Fruit fly (Drosophila melanogaster) whole organism, prepupa: ENCODE data around the gene Mics1.

Experiments
- Blimp-1 ChIP-seq: fragments of 200-800 bp; sonication (Bioruptor generic); optimal IDR thresholded peaks from 3 replicates; lab custom pipeline; 2017; ENCODE audit warnings: missing biosample characterization, missing genetic modification characterization, mild to moderate bottlenecking, moderate library complexity, missing genetic modification reagents
- CG11762 ChIP-seq: fragments of 200-800 bp; sonication (Bioruptor generic); optimal IDR thresholded peaks from 3 replicates; lab custom pipeline; 2016; ENCODE audit warnings: missing biosample characterization, missing genetic modification characterization; ENCODE audit not compliant: insufficient read depth
- CG11902 ChIP-seq: fragments of 200-800 bp; sonication (Bioruptor generic); optimal IDR thresholded peaks from 3 replicates; lab custom pipeline; 2016; ENCODE audit warnings: missing biosample characterization, missing genetic modification characterization
- CG15336 ChIP-seq: fragments of 200-800 bp; sonication (Bioruptor generic); IDR thresholded peaks from 2 replicates; pipeline ENCODE4 v1.3.6; 2022; ENCODE audit warnings: missing biosample characterization, missing genetic modification characterization
- CG1621 ChIP-seq: fragments of 200-800 bp; sonication (Bioruptor generic); optimal IDR thresholded peaks from 3 replicates; lab custom pipeline; 2018; ENCODE audit warnings: missing biosample characterization, mild to moderate bottlenecking, missing genetic modification characterization
- CG16779 ChIP-seq: fragments of 200-800 bp; sonication (Bioruptor generic); optimal IDR thresholded peaks from 3 replicates; lab custom pipeline; 2017; ENCODE audit warnings: missing biosample characterization, mild to moderate bottlenecking, missing genetic modification characterization
- CG3032 ChIP-seq: fragments of 200-800 bp; optimal IDR thresholded peaks from 2 replicates; lab custom pipeline; 2019; ENCODE audit warnings: missing biosample characterization, mild to moderate bottlenecking, missing genetic modification characterization, moderate library complexity
- CG31627 ChIP-seq: fragments of 200-800 bp; sonication (Bioruptor generic); optimal IDR thresholded peaks from 3 replicates; lab custom pipeline; 2016; ENCODE audit warnings: missing biosample characterization, missing genetic modification characterization
- CG34406 ChIP-seq: fragments of 200-800 bp; sonication (Bioruptor generic); optimal IDR thresholded peaks from 3 replicates; lab custom pipeline; 2016; ENCODE audit warnings: missing biosample characterization, missing genetic modification characterization
- CG3919 ChIP-seq: fragments of 200-800 bp; sonication (Bioruptor generic); optimal IDR thresholded peaks from 3 replicates; lab custom pipeline; 2016; ENCODE audit warnings: missing biosample characterization, missing genetic modification characterization
- CG4318 ChIP-seq: fragments of 200-800 bp; sonication (Bioruptor generic); optimal IDR thresholded peaks from 3 replicates; lab custom pipeline; 2017; ENCODE audit warnings: missing biosample characterization, mild to moderate bottlenecking, missing genetic modification characterization
- CG6163 ChIP-seq: fragments of 200-800 bp; sonication (Bioruptor generic); IDR thresholded peaks from 3 replicates; pipeline ENCODE4 v1.3.6; 2022; ENCODE audit warnings: missing biosample characterization, missing genetic modification characterization
- CG6276 ChIP-seq: fragments of 200-800 bp; sonication (Bioruptor generic); optimal IDR thresholded peaks from 2 replicates; lab custom pipeline; 2017; ENCODE audit warnings: missing biosample characterization, mild to moderate bottlenecking, missing genetic modification characterization
- CG6792 ChIP-seq: fragments of 200-800 bp; sonication (Bioruptor generic); optimal IDR thresholded peaks from 3 replicates; lab custom pipeline; 2016; ENCODE audit warnings: missing biosample characterization, missing genetic modification characterization
- CG6808 ChIP-seq: fragments of 200-800 bp; sonication (Bioruptor generic); optimal IDR thresholded peaks from 3 replicates; lab custom pipeline; 2017; ENCODE audit warnings: missing biosample characterization, missing genetic modification characterization, mild to moderate bottlenecking, moderate library complexity, missing genetic modification reagents
- CG6854 ChIP-seq: fragments of 200-800 bp; sonication (Bioruptor generic); optimal IDR thresholded peaks from 2 replicates; lab custom pipeline; 2017; ENCODE audit warnings: missing biosample characterization, mild to moderate bottlenecking, missing genetic modification characterization
- CG7368 ChIP-seq: fragments of 200-800 bp; sonication (Bioruptor generic); optimal IDR thresholded peaks from 3 replicates; lab custom pipeline; 2016; ENCODE audit warnings: missing biosample characterization, missing genetic modification characterization
- CG8119 ChIP-seq: fragments of 200-800 bp; sonication (Bioruptor generic); IDR thresholded peaks from 3 replicates; pipeline ENCODE4 v1.3.6; 2022; ENCODE audit warnings: missing biosample characterization, missing genetic modification characterization
- CG8632 ChIP-seq: fragments of 200-800 bp; sonication (Bioruptor generic); optimal IDR thresholded peaks from 3 replicates; lab custom pipeline; 2016; ENCODE audit warnings: missing biosample characterization, missing genetic modification characterization
- CG9139 ChIP-seq: fragments of 200-800 bp; sonication (Bioruptor generic); optimal IDR thresholded peaks from 3 replicates; lab custom pipeline; 2017; ENCODE audit warnings: missing biosample characterization, mild to moderate bottlenecking, missing genetic modification characterization
- Eip75B ChIP-seq: fragments of 200-800 bp; sonication (Bioruptor generic); optimal IDR thresholded peaks from 3 replicates; lab custom pipeline; 2016; ENCODE audit warnings: missing biosample characterization, missing genetic modification characterization
- Eip78C ChIP-seq: fragments of 200-800 bp; sonication (Bioruptor generic); peaks from one replicate; lab custom pipeline; 2016; ENCODE audit warnings: missing biosample characterization, missing genetic modification characterization
- Eip93F ChIP-seq: fragments of 200-800 bp; sonication (Bioruptor generic); optimal IDR thresholded peaks from 2 replicates; lab custom pipeline; 2016; ENCODE audit warnings: missing biosample characterization, mild to moderate bottlenecking, missing genetic modification characterization
- Ets21C ChIP-seq: fragments of 200-800 bp; sonication (Bioruptor generic); optimal IDR thresholded peaks from 3 replicates; lab custom pipeline; 2016; ENCODE audit warnings: missing biosample characterization, missing genetic modification characterization
- Ets96B ChIP-seq: fragments of 200-800 bp; optimal IDR thresholded peaks from 2 replicates; lab custom pipeline; 2019; ENCODE audit warnings: missing biosample characterization, mild to moderate bottlenecking, missing genetic modification characterization, moderate library complexity
- Gug ChIP-seq: fragments of 200-800 bp; sonication (Bioruptor generic); IDR thresholded peaks from 2 replicates; pipeline ENCODE4 v1.3.6; 2022; ENCODE audit warnings: missing biosample characterization, missing genetic modification characterization
- Hr4 ChIP-seq: fragments of 200-800 bp; sonication (Bioruptor generic); optimal IDR thresholded peaks from 3 replicates; lab custom pipeline; 2016; ENCODE audit warnings: missing biosample characterization, missing genetic modification characterization
- Lpt ChIP-seq: fragments of 200-800 bp; sonication (Bioruptor generic); optimal IDR thresholded peaks from 3 replicates; lab custom pipeline; 2016; ENCODE audit warnings: missing biosample characterization, missing genetic modification characterization
- OdsH ChIP-seq: fragments of 200-800 bp; sonication (Bioruptor generic); optimal IDR thresholded peaks from 3 replicates; lab custom pipeline; 2016; ENCODE audit warnings: missing biosample characterization, missing genetic modification characterization
- Smox ChIP-seq: fragments of 200-800 bp; sonication (Bioruptor generic); optimal IDR thresholded peaks from 3 replicates; lab custom pipeline; 2016; ENCODE audit warnings: missing biosample characterization, missing genetic modification characterization
- Sox102F ChIP-seq: fragments of 200-800 bp; sonication (Bioruptor generic); optimal IDR thresholded peaks from 2 replicates; lab custom pipeline; 2016; ENCODE audit warnings: missing biosample characterization, mild to moderate bottlenecking, missing genetic modification characterization
- Sox14 ChIP-seq: fragments of 200-800 bp; sonication (Bioruptor generic); optimal IDR thresholded peaks from 3 replicates; lab custom pipeline; 2016; ENCODE audit warnings: missing biosample characterization, missing genetic modification characterization
- Sox15 ChIP-seq: fragments of 200-800 bp; sonication (Bioruptor generic); optimal IDR thresholded peaks from 3 replicates; lab custom pipeline; 2016; ENCODE audit warnings: missing biosample characterization, missing genetic modification characterization
- achi ChIP-seq: fragments of 200-800 bp; sonication (Bioruptor generic); optimal IDR thresholded peaks from 3 replicates; lab custom pipeline; 2016; ENCODE audit warnings: missing biosample characterization, missing genetic modification characterization
- cyc ChIP-seq: fragments of 200-800 bp; sonication (Bioruptor generic); optimal IDR thresholded peaks from 3 replicates; lab custom pipeline; 2016; ENCODE audit warnings: missing biosample characterization, missing genetic modification characterization
- dsx ChIP-seq: fragments of 200-800 bp; optimal IDR thresholded peaks from 3 replicates; lab custom pipeline; 2019; ENCODE audit warnings: missing biosample characterization, mild to moderate bottlenecking, missing genetic modification characterization, moderate library complexity; ENCODE audit not compliant: poor library complexity, severe bottlenecking
- esn ChIP-seq: fragments of 200-800 bp; sonication (Bioruptor generic); optimal IDR thresholded peaks from 2 replicates; lab custom pipeline; 2016; ENCODE audit warnings: missing biosample characterization, mild to moderate bottlenecking, missing genetic modification characterization, moderate library complexity
- fd59A ChIP-seq: fragments of 200-800 bp; sonication (Bioruptor generic); optimal IDR thresholded peaks from 2 replicates; lab custom pipeline; 2017; ENCODE audit warnings: missing biosample characterization, mild to moderate bottlenecking, missing genetic modification characterization, missing genetic modification reagents
- fd85E ChIP-seq: fragments of 200-800 bp; sonication (Bioruptor generic); optimal IDR thresholded peaks from 3 replicates; lab custom pipeline; 2016; ENCODE audit warnings: missing biosample characterization, missing genetic modification characterization
- fkh ChIP-seq: fragments of 200-800 bp; sonication (Bioruptor generic); optimal IDR thresholded peaks from 3 replicates; lab custom pipeline; 2017; ENCODE audit warnings: missing biosample characterization, mild to moderate bottlenecking, missing genetic modification characterization, moderate library complexity
- lz ChIP-seq: fragments of 200-800 bp; sonication (Bioruptor generic); optimal IDR thresholded peaks from 3 replicates; lab custom pipeline; 2016; ENCODE audit warnings: missing biosample characterization, missing genetic modification characterization
- net ChIP-seq: fragments of 200-800 bp; sonication (Bioruptor generic); optimal IDR thresholded peaks from 3 replicates; lab custom pipeline; 2016; ENCODE audit warnings: missing biosample characterization, missing genetic modification characterization
- pdm3 ChIP-seq: fragments of 200-800 bp; sonication (Bioruptor generic); optimal IDR thresholded peaks from 3 replicates; lab custom pipeline; 2016; ENCODE audit warnings: missing biosample characterization, missing genetic modification characterization
- salr ChIP-seq, 2 experiments: fragments of 200-800 bp; sonication (Bioruptor generic); optimal IDR thresholded peaks; 3 replicates each; lab custom pipeline; 2016 to 2018; ENCODE audit warnings: missing biosample characterization in 2 of 2, missing genetic modification characterization in 2 of 2, mild to moderate bottlenecking in 1 of 2
- spab ChIP-seq: fragments of 200-800 bp; sonication (Bioruptor generic); optimal IDR thresholded peaks from 2 replicates; lab custom pipeline; 2017; ENCODE audit warnings: missing biosample characterization, mild to moderate bottlenecking, missing genetic modification characterization, missing genetic modification reagents
- ss ChIP-seq, 2 experiments: fragments of 200-800 bp; sonication (Bioruptor generic); optimal IDR thresholded peaks; 2 replicates in 1 of 2; 3 replicates in 1 of 2; lab custom pipeline; 2017 to 2018; ENCODE audit warnings: mild to moderate bottlenecking in 2 of 2, missing biosample characterization in 2 of 2, missing genetic modification characterization in 2 of 2, moderate library complexity in 1 of 2
- vri ChIP-seq: fragments of 200-800 bp; sonication (Bioruptor generic); optimal IDR thresholded peaks from 3 replicates; lab custom pipeline; 2016; ENCODE audit warnings: missing biosample characterization, mild to moderate bottlenecking, missing genetic modification characterization

Mics1 gene

dm6 chr3R:7474616-7475120 lies 27.5 kb downstream of the Mics1 start (continued):
- TF ChIP-seq fd85E (GFP tag; lab: Kevin White, UChicago) (peak; percentile 70), CG7368 (GFP tag; lab: Kevin White, UChicago) (peak; percentile 49), CG8632 (GFP tag; lab: Kevin White, UChicago) (no peak), Smox (GFP tag; lab: Kevin White, UChicago) (peak; percentile 50), CG1621 (peak; percentile 100), CG6163 (GFP tag; lab: Robert Waterston, UW) (peak; percentile 81), Ets21C (GFP tag; lab: Kevin White, UChicago) (no peak), Eip93F (peak; percentile 46), fkh (no peak), CG31627 (no peak), CG11902 (GFP tag; lab: Kevin White, UChicago) (no peak), CG8119 (GFP tag; lab: Robert Waterston, UW) (peak; percentile 57; the same call in 2 of the 3 replicates), fd59A (GFP tag; lab: Kevin White, UChicago) (peak; percentile 39), CG3919 (GFP tag; lab: Kevin White, UChicago) (peak; percentile 60), CG16779 (tag; lab: Kevin White, UChicago) (peak; percentile 82), CG6276 (GFP tag; lab: Kevin White, UChicago) (no peak), achi (peak; percentile 48), CG34406 (GFP tag; lab: Kevin White, UChicago) (peak; percentile 43), CG9139 (GFP tag; lab: Kevin White, UChicago) (peak; percentile 75), cyc (peak; percentile 4), ss (GFP tag; optimal IDR thresholded peaks at IDR 0.05; lab: Kevin White, UChicago) (peak; percentile 81 to 87), Ets96B (tag; lab: Kevin White, UChicago) (peak; percentile 20), CG6792 (GFP tag; lab: Kevin White, UChicago) (peak; percentile 60), dsx (GFP tag; lab: Kevin White, UChicago) (peak; percentile 78), Sox15 (GFP tag; lab: Kevin White, UChicago) (no peak), Gug (GFP tag; lab: Robert Waterston, UW) (peak; percentile 44; the same call in 1 of the 2 replicates), Eip75B (GFP tag; lab: Kevin White, UChicago) (peak; percentile 63), Blimp-1 (GFP tag; lab: Kevin White, UChicago) (peak; percentile 39), vri (GFP tag; lab: Kevin White, UChicago) (peak; percentile 90), CG6854 (GFP tag; lab: Kevin White, UChicago) (peak; percentile 88), Sox14 (GFP tag; lab: Kevin White, UChicago) (peak; percentile 51), Hr4 (GFP tag; lab: Kevin White, UChicago) (peak; percentile 14), CG15336 (GFP tag; lab: Robert Waterston, UW) (peak; percentile 55; the same call in 1 of the 2 replicates), lz (peak; percentile 34), CG4318 (GFP tag; lab: Kevin White, UChicago) (no peak), spab (peak; percentile 45), CG6808 (GFP tag; lab: Kevin White, UChicago) (peak; percentile 78), OdsH (GFP tag; lab: Kevin White, UChicago) (peak; percentile 20), pdm3 (GFP tag; lab: Kevin White, UChicago) (peak; percentile 7)

DNA sequence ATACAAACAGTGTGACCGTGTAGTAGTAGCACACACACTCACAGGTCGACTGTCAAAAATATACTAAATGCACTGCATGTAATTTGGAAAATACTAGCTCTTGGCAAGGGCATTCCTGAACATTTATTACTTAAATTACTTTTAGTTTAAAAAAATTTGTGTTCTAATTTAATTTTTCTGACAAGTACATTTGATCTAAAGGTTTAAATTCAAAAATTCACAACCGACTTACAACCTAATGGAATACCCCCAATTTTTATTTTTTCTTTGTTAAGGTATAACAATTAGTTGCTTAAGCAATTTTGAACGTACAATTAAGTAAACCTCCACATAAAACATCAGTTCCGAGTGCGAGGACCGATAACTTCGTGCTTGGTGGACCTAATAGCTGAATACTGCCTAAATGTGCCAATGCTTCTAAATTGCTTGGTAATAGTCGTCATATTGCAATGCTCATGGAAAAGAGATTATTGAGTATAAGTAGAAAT lies 28.4 kb downstream of the Mics1 start, which contains the start of gene CG1142:
CG1142 (minus strand) TSS at position 15 of the 488 bp plus-strand sequence.
- peak; percentile 91 for TF ChIP-seq CG4318 (GFP tag; lab: Kevin White, UChicago)
- TF ChIP-seq net (GFP tag; lab: Kevin White, UChicago) = peak; percentile 95
- TF ChIP-seq esn = peak; percentile 98
- peak; percentile 99 for TF ChIP-seq Eip78C (GFP tag; lab: Kevin White, UChicago)
- peak; percentile 99 for TF ChIP-seq Ets96B (tag; lab: Kevin White, UChicago)
- TF ChIP-seq pdm3 (GFP tag; lab: Kevin White, UChicago) = peak; percentile 97
- peak; percentile 96 for TF ChIP-seq CG9139 (GFP tag; lab: Kevin White, UChicago)
- TF ChIP-seq Sox14 (GFP tag; lab: Kevin White, UChicago) = peak; percentile 99
- TF ChIP-seq CG3032 (tag; lab: Kevin White, UChicago) = peak; percentile 99
- TF ChIP-seq CG31627 = peak; percentile 97
- TF ChIP-seq cyc = peak; percentile 97
- TF ChIP-seq Sox102F (GFP tag; lab: Kevin White, UChicago) = peak; percentile 94
- peak; percentile 98 for TF ChIP-seq CG15336 (GFP tag; lab: Robert Waterston, UW)
- TF ChIP-seq CG11762 (GFP tag; lab: Kevin White, UChicago) = peak; percentile 96
- peak; percentile 95 to 97 for TF ChIP-seq salr (GFP tag; optimal IDR thresholded peaks at IDR 0.05; lab: Kevin White, UChicago)
- TF ChIP-seq CG16779 (tag; lab: Kevin White, UChicago) = peak; percentile 83
- TF ChIP-seq CG6792 (GFP tag; lab: Kevin White, UChicago) = peak; percentile 96
- peak; percentile 95 for TF ChIP-seq spab
- TF ChIP-seq Sox15 (GFP tag; lab: Kevin White, UChicago) = peak; percentile 95
- TF ChIP-seq Lpt = peak; percentile 95
- TF ChIP-seq CG1621 = peak; percentile 96
- TF ChIP-seq Gug (GFP tag; lab: Robert Waterston, UW) = peak; percentile 98
- peak; percentile 94 for TF ChIP-seq Ets21C (GFP tag; lab: Kevin White, UChicago)
- peak; percentile 92 for TF ChIP-seq CG11902 (GFP tag; lab: Kevin White, UChicago)
